Fruit fly (Drosophila melanogaster) whole organism, prepupa: Measurements from ENCODE around the gene fipi.

Experiments used
- CG16779 ChIP-seq: fragments of 200-800 bp; sonication (Bioruptor generic); optimal IDR thresholded peaks from 3 replicates; lab custom pipeline; 2017; ENCODE audit warnings: missing biosample characterization, mild to moderate bottlenecking, missing genetic modification characterization
- CG31627 ChIP-seq: fragments of 200-800 bp; sonication (Bioruptor generic); optimal IDR thresholded peaks from 3 replicates; lab custom pipeline; 2016; ENCODE audit warnings: missing biosample characterization, missing genetic modification characterization
- CG7368 ChIP-seq: fragments of 200-800 bp; sonication (Bioruptor generic); optimal IDR thresholded peaks from 3 replicates; lab custom pipeline; 2016; ENCODE audit warnings: missing biosample characterization, missing genetic modification characterization
- CG8319 ChIP-seq: fragments of 200-800 bp; sonication (Bioruptor generic); optimal IDR thresholded peaks from 3 replicates; lab custom pipeline; 2016; ENCODE audit warnings: missing biosample characterization, missing genetic modification characterization
- Eip75B ChIP-seq: fragments of 200-800 bp; sonication (Bioruptor generic); optimal IDR thresholded peaks from 3 replicates; lab custom pipeline; 2016; ENCODE audit warnings: missing biosample characterization, missing genetic modification characterization
- Eip93F ChIP-seq: fragments of 200-800 bp; sonication (Bioruptor generic); optimal IDR thresholded peaks from 2 replicates; lab custom pipeline; 2016; ENCODE audit warnings: missing biosample characterization, mild to moderate bottlenecking, missing genetic modification characterization
- Lpt ChIP-seq: fragments of 200-800 bp; sonication (Bioruptor generic); optimal IDR thresholded peaks from 3 replicates; lab custom pipeline; 2016; ENCODE audit warnings: missing biosample characterization, missing genetic modification characterization
- Sox102F ChIP-seq: fragments of 200-800 bp; sonication (Bioruptor generic); optimal IDR thresholded peaks from 2 replicates; lab custom pipeline; 2016; ENCODE audit warnings: missing biosample characterization, mild to moderate bottlenecking, missing genetic modification characterization
- eg ChIP-seq: fragments of 200-800 bp; sonication (Bioruptor generic); IDR thresholded peaks from 3 replicates; pipeline ENCODE4 v1.3.6; 2022; ENCODE audit warnings: missing biosample characterization, missing genetic modification characterization
- fkh ChIP-seq: fragments of 200-800 bp; sonication (Bioruptor generic); optimal IDR thresholded peaks from 3 replicates; lab custom pipeline; 2017; ENCODE audit warnings: missing biosample characterization, mild to moderate bottlenecking, missing genetic modification characterization, moderate library complexity
- spab ChIP-seq: fragments of 200-800 bp; sonication (Bioruptor generic); optimal IDR thresholded peaks from 2 replicates; lab custom pipeline; 2017; ENCODE audit warnings: missing biosample characterization, mild to moderate bottlenecking, missing genetic modification characterization, missing genetic modification reagents
- ss ChIP-seq, 2 experiments: fragments of 200-800 bp; sonication (Bioruptor generic); optimal IDR thresholded peaks; 2 replicates in 1 of 2; 3 replicates in 1 of 2; lab custom pipeline; 2017 to 2018; ENCODE audit warnings: mild to moderate bottlenecking in 2 of 2, missing biosample characterization in 2 of 2, missing genetic modification characterization in 2 of 2, moderate library complexity in 1 of 2

dm6 chr2L:4811491-4812058, 17.7 kb upstream of the fipi start:
- TF ChIP-seq spab (GFP tag; lab: Kevin White, UChicago) (no peak), CG7368 (GFP tag; lab: Kevin White, UChicago) (no peak), Eip93F (peak; percentile 89), CG16779 (tag; lab: Kevin White, UChicago) (no peak), Lpt (peak; percentile 58), CG8319 (no peak), Eip75B (GFP tag; lab: Kevin White, UChicago) (no peak), eg (GFP tag; lab: Robert Waterston, UW) (no peak), ss (GFP tag; optimal IDR thresholded peaks at IDR 0.05; lab: Kevin White, UChicago) (peak in 1 of 2 experiments; percentile 27), fkh (GFP tag; lab: Kevin White, UChicago) (no peak), Sox102F (GFP tag; lab: Kevin White, UChicago) (no peak), CG31627 (GFP tag; lab: Kevin White, UChicago) (no peak)
